Worm (Caenorhabditis elegans): ENCODE measurements around the gene cit-1.1.

The cit-1.1 gene

ce11 chrIII:8020823-8021332, 11.3 kb upstream of the cit-1.1 start, which contains the start of gene lin-36 (continued):
- peak; percentile 84 for TF ChIP-seq unc-86 (tag; optimal IDR thresholded peaks at IDR 0.05)
- no peak for TF ChIP-seq nhr-84 (tag; optimal IDR thresholded peaks at IDR 0.05)
- TF ChIP-seq hpl-2 (GFP tag; optimal IDR thresholded peaks at IDR 0.05): no peak
- peak; percentile 90 for TF ChIP-seq lin-14 (GFP tag; optimal IDR thresholded peaks at IDR 0.05)
- no peak for TF ChIP-seq aha-1 (tag; optimal IDR thresholded peaks at IDR 0.05)
- TF ChIP-seq blmp-1 (tag; optimal IDR thresholded peaks at IDR 0.05): peak; percentile 67
- TF ChIP-seq sptf-1 (tag; optimal IDR thresholded peaks at IDR 0.05): no peak
- peak; percentile 71 for TF ChIP-seq fos-1 (tag; optimal IDR thresholded peaks at IDR 0.05)
- peak; percentile 86 to 91 for TF ChIP-seq efl-1 (optimal IDR thresholded peaks at IDR 0.05)
- TF ChIP-seq efl-1 (GFP tag; optimal IDR thresholded peaks at IDR 0.05 in 1 of 2): peak; percentile 87 to 99
- TF ChIP-seq nhr-76 (tag; optimal IDR thresholded peaks at IDR 0.05): no peak
- TF ChIP-seq lin-13 (GFP tag; optimal IDR thresholded peaks at IDR 0.05): peak; percentile 83
- TF ChIP-seq pax-3 (tag; optimal IDR thresholded peaks at IDR 0.05): peak; percentile 9
- TF ChIP-seq ceh-82 (tag; optimal IDR thresholded peaks at IDR 0.05): peak; percentile 71 to 91 (median 84)
- no peak for TF ChIP-seq ces-1 (GFP tag; optimal IDR thresholded peaks at IDR 0.05)
- no peak for TF ChIP-seq pag-3 (tag; optimal IDR thresholded peaks at IDR 0.05; ENCODE audit: borderline replicate concordance, insufficient read depth)
- peak in 2 of 6 experiments; percentile 72 to 77 for TF ChIP-seq elt-3 (tag; optimal IDR thresholded peaks at IDR 0.05)
- TF ChIP-seq pqm-1 (tag; optimal IDR thresholded peaks at IDR 0.05): no peak
- TF ChIP-seq mab-9 (GFP tag; IDR thresholded peaks at IDR 0.05): peak; percentile 52; the same call in 1 of the 2 replicates
- no peak for TF ChIP-seq mef-2 (tag; optimal IDR thresholded peaks at IDR 0.05)
- peak; percentile 44 for TF ChIP-seq egl-13 (tag; optimal IDR thresholded peaks at IDR 0.05)
- TF ChIP-seq xbp-1 (tag; optimal IDR thresholded peaks at IDR 0.05): peak; percentile 79
- peak; percentile 93 for TF ChIP-seq dsc-1 (tag; optimal IDR thresholded peaks at IDR 0.05)
- no peak for TF ChIP-seq alr-1 (tag; optimal IDR thresholded peaks at IDR 0.05; ENCODE audit: borderline replicate concordance)
- peak in 1 of 2 experiments; percentile 6 for TF ChIP-seq egl-27 (tag; optimal IDR thresholded peaks at IDR 0.05)
- no peak for TF ChIP-seq ceh-63 (GFP tag; optimal IDR thresholded peaks at IDR 0.05)
- no peak for TF ChIP-seq nhr-12 (tag; optimal IDR thresholded peaks at IDR 0.05)
- TF ChIP-seq lsy-2 (tag; optimal IDR thresholded peaks at IDR 0.05): peak; percentile 88 to 91
- TF ChIP-seq ets-5 (GFP tag; IDR thresholded peaks at IDR 0.05): no peak
- TF ChIP-seq fkh-4 (tag; optimal IDR thresholded peaks at IDR 0.05; ENCODE audit: borderline replicate concordance): no peak
- TF ChIP-seq elt-2 (tag; optimal IDR thresholded peaks at IDR 0.05): peak; percentile 32
- peak; percentile 92 for TF ChIP-seq nhr-85 (tag)
- peak; percentile 64 for TF ChIP-seq vab-15 (tag; optimal IDR thresholded peaks at IDR 0.05)
- no peak for TF ChIP-seq nhr-11 (tag; optimal IDR thresholded peaks at IDR 0.05)
- TF ChIP-seq C04F5.9 (tag; optimal IDR thresholded peaks at IDR 0.05): peak; percentile 74
- TF ChIP-seq nhr-237 (tag; optimal IDR thresholded peaks at IDR 0.05): no peak
- TF ChIP-seq lin-35 (GFP tag; optimal IDR thresholded peaks at IDR 0.05): peak; percentile 85 to 94
- peak; percentile 72 for TF ChIP-seq unc-62 (GFP tag; optimal IDR thresholded peaks at IDR 0.05)
- TF ChIP-seq F16B12.6 (tag; optimal IDR thresholded peaks at IDR 0.05): peak; percentile 99
- TF ChIP-seq ceh-90 (tag; optimal IDR thresholded peaks at IDR 0.05): no peak
- TF ChIP-seq tlp-1 (tag; optimal IDR thresholded peaks at IDR 0.05): no peak
- no peak for TF ChIP-seq unc-98 (GFP tag; IDR thresholded peaks at IDR 0.05)
- no peak for TF ChIP-seq efl-3 (GFP tag; optimal IDR thresholded peaks at IDR 0.05)
- TF ChIP-seq grh-1 (GFP tag; IDR thresholded peaks at IDR 0.05): peak; percentile 78

DNA sequence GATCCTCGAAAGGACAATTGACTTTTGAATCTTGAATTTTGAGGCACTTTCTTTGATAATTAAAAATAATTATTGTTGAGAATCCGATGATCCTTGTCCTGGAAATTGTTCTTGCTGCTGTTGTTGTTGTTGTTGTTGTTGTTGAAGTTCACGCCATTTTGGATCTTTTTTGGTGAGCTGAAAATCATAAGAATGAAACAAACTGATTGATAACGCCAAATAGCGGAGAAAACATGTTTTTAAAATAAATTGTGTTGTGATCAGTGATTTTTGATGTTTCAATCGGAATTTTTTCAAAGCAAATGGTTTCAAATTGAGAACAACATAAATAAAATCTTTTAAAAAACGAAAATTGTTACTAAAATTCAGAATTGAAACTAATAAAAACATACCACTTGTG, 7.4 kb upstream of the cit-1.1 start:
- TF ChIP-seq nhr-12 (tag; optimal IDR thresholded peaks at IDR 0.05) (no peak), nhr-84 (tag; optimal IDR thresholded peaks at IDR 0.05) (no peak), aha-1 (tag; optimal IDR thresholded peaks at IDR 0.05) (no peak), unc-98 (GFP tag; IDR thresholded peaks at IDR 0.05) (no peak), aly-2 (tag; optimal IDR thresholded peaks at IDR 0.05) (no peak), nhr-76 (tag; optimal IDR thresholded peaks at IDR 0.05) (no peak), mab-9 (GFP tag; IDR thresholded peaks at IDR 0.05) (no peak), nhr-19 (GFP tag; conservative IDR thresholded peaks at IDR 0.05) (no peak), hlh-17 (GFP tag; optimal IDR thresholded peaks at IDR 0.05; ENCODE audit: borderline replicate concordance) (no peak), jun-1 (tag; optimal IDR thresholded peaks at IDR 0.05) (no peak), dsc-1 (tag; optimal IDR thresholded peaks at IDR 0.05) (no peak), grh-1 (GFP tag; IDR thresholded peaks at IDR 0.05) (no peak)
